Fruit fly (Drosophila melanogaster) whole organism, pupa: ENCODE data around the gene CG3566.

Experiments
- CG10348 ChIP-seq: fragments of 200-800 bp; sonication (Bioruptor generic); IDR thresholded peaks from 2 replicates; pipeline ENCODE4 v1.3.6; 2022; ENCODE audit warnings: missing biosample characterization, missing genetic modification characterization
- CG13204 ChIP-seq: fragments of 200-800 bp; sonication (Bioruptor generic); optimal IDR thresholded peaks from 2 replicates; lab custom pipeline; 2018; ENCODE audit warnings: missing biosample characterization, mild to moderate bottlenecking, missing genetic modification characterization, moderate library complexity
- CG14655 ChIP-seq: fragments of 200-800 bp; sonication (Bioruptor generic); optimal IDR thresholded peaks from 3 replicates; lab custom pipeline; 2017; ENCODE audit warnings: mild to moderate bottlenecking, missing biosample characterization, missing genetic modification reagents, missing genetic modification characterization
- CG17806 ChIP-seq: fragments of 200-800 bp; sonication (Bioruptor generic); optimal IDR thresholded peaks from 2 replicates; lab custom pipeline; 2018; ENCODE audit warnings: missing biosample characterization, mild to moderate bottlenecking, missing genetic modification characterization, moderate library complexity
- CG34367 ChIP-seq: fragments of 200-800 bp; sonication (Bioruptor generic); optimal IDR thresholded peaks from 2 replicates; lab custom pipeline; 2018; ENCODE audit warnings: missing biosample characterization, mild to moderate bottlenecking, missing genetic modification characterization
- CG8301 ChIP-seq: fragments of 200-800 bp; sonication (Bioruptor generic); optimal IDR thresholded peaks from 2 replicates; lab custom pipeline; 2018; ENCODE audit warnings: missing biosample characterization, mild to moderate bottlenecking, missing genetic modification characterization
- CG9948 ChIP-seq: fragments of 200-800 bp; sonication (Bioruptor generic); optimal IDR thresholded peaks from 2 replicates; lab custom pipeline; 2018; ENCODE audit warnings: missing biosample characterization, mild to moderate bottlenecking, missing genetic modification characterization, moderate library complexity
- rn ChIP-seq: fragments of 200-800 bp; sonication (Bioruptor generic); IDR thresholded peaks from 2 replicates; pipeline ENCODE4 v1.3.6; 2022; ENCODE audit warnings: missing biosample characterization, missing genetic modification characterization

DNA sequence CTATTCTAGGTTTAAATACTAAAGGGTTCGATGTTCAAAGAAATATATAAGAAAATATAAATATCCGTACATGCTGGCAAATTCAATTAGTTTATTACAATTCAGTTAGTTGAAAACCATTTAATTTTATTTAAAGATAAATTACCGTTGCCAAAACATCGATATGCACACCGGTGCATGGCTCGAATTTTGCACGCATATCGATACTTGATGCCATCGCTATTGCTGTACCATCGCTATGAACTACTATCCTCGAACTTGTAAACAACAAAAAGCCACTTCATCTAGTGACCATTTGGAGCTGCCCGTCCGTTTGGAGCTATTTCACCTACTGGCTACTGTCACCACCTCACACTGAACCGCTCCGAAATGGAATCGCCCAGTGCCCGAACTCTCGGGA, 15.6 kb downstream of the CG3566 start, which contains the start of gene Josd:
- TF ChIP-seq CG13204 (GFP tag; lab: Kevin White, UChicago) (no peak), CG14655 (GFP tag; lab: Kevin White, UChicago) (no peak), CG17806 (tag; lab: Kevin White, UChicago) (no peak), CG10348 (no peak), rn (GFP tag; lab: Robert Waterston, UW) (no peak), CG34367 (tag; lab: Kevin White, UChicago) (no peak), CG8301 (no peak), CG9948 (tag; lab: Kevin White, UChicago) (no peak)
